Fruit fly (Drosophila melanogaster) whole organism, embryonic: ENCODE results near the gene shf.

Source experiments
- Abd-B ChIP-seq: fragments of 200-800 bp; sonication (Bioruptor generic); optimal IDR thresholded peaks from 2 replicates; lab custom pipeline; 2018; ENCODE audit warnings: missing biosample characterization, mild to moderate bottlenecking, missing genetic modification characterization, moderate library complexity
- CG11456 ChIP-seq: fragments of 200-800 bp; sonication (Bioruptor generic); IDR thresholded peaks from 3 replicates; pipeline ENCODE4 v1.3.6; 2022; ENCODE audit warnings: missing biosample characterization, missing genetic modification characterization
- CG11504 ChIP-seq: fragments of 200-800 bp; sonication (Bioruptor generic); optimal IDR thresholded peaks from 3 replicates; lab custom pipeline; 2019; ENCODE audit warnings: missing biosample characterization, mild to moderate bottlenecking, missing genetic modification characterization, moderate library complexity
- CG12942 ChIP-seq: fragments of 200-800 bp; sonication (Bioruptor generic); optimal IDR thresholded peaks from 3 replicates; lab custom pipeline; 2016; ENCODE audit warnings: missing biosample characterization, missing genetic modification characterization
- CG13296 ChIP-seq: fragments of 200-800 bp; sonication (Bioruptor generic); optimal IDR thresholded peaks from 3 replicates; lab custom pipeline; 2018; ENCODE audit warnings: missing biosample characterization, mild to moderate bottlenecking, missing genetic modification characterization
- CG14667 ChIP-seq: fragments of 200-800 bp; sonication (Bioruptor generic); IDR thresholded peaks from 2 replicates; pipeline ENCODE4 v1.3.6; 2022; ENCODE audit warnings: missing biosample characterization, missing genetic modification characterization
- CG15073 ChIP-seq: fragments of 200-800 bp; sonication (Bioruptor generic); optimal IDR thresholded peaks from 2 replicates; lab custom pipeline; 2016; ENCODE audit warnings: missing biosample characterization, missing genetic modification characterization
- CG15269 ChIP-seq: fragments of 200-800 bp; sonication (Bioruptor generic); optimal IDR thresholded peaks from 2 replicates; lab custom pipeline; 2018; ENCODE audit warnings: missing biosample characterization, mild to moderate bottlenecking, missing genetic modification characterization, moderate library complexity
- CG1603 ChIP-seq: fragments of 200-800 bp; sonication (Bioruptor generic); optimal IDR thresholded peaks from 2 replicates; lab custom pipeline; 2019; ENCODE audit warnings: missing biosample characterization, mild to moderate bottlenecking, missing genetic modification characterization, moderate library complexity
- CG17612 ChIP-seq: fragments of 200-800 bp; sonication (Bioruptor generic); IDR thresholded peaks from 2 replicates; pipeline ENCODE4 v1.3.6; 2022; ENCODE audit warnings: missing biosample characterization, missing genetic modification characterization
- CG2120 ChIP-seq: fragments of 200-800 bp; sonication (Bioruptor generic); optimal IDR thresholded peaks from 3 replicates; lab custom pipeline; 2016; ENCODE audit warnings: missing biosample characterization, missing genetic modification characterization
- CG2129 ChIP-seq: fragments of 200-800 bp; sonication (Bioruptor generic); IDR thresholded peaks from 2 replicates; pipeline ENCODE4 v1.3.6; 2022; ENCODE audit warnings: missing biosample characterization, missing genetic modification characterization; ENCODE audit not compliant: partially characterized antibody
- CG3847 ChIP-seq: fragments of 200-800 bp; sonication (Bioruptor generic); IDR thresholded peaks from 2 replicates; pipeline ENCODE4 v1.3.6; 2022; ENCODE audit warnings: missing biosample characterization, missing genetic modification characterization
- CG6175 ChIP-seq: fragments of 200-800 bp; sonication (Bioruptor generic); IDR thresholded peaks from 3 replicates; pipeline ENCODE4 v1.3.6; 2022; ENCODE audit warnings: missing biosample characterization, missing genetic modification characterization
- CG8281 ChIP-seq: fragments of 200-800 bp; sonication (Bioruptor generic); optimal IDR thresholded peaks from 2 replicates; lab custom pipeline; 2018; ENCODE audit warnings: missing biosample characterization, mild to moderate bottlenecking, missing genetic modification characterization, moderate library complexity
- CG9437 ChIP-seq: fragments of 200-800 bp; sonication (Bioruptor generic); optimal IDR thresholded peaks from 2 replicates; lab custom pipeline; 2018; ENCODE audit warnings: missing biosample characterization, mild to moderate bottlenecking, missing genetic modification characterization
- Dek ChIP-seq: fragments of 200-800 bp; sonication (Bioruptor generic); optimal IDR thresholded peaks from 3 replicates; lab custom pipeline; 2019; ENCODE audit warnings: missing biosample characterization, mild to moderate bottlenecking, missing genetic modification characterization, moderate library complexity
- H15 ChIP-seq: fragments of 200-800 bp; sonication (Bioruptor generic); IDR thresholded peaks from 3 replicates; pipeline ENCODE4 v1.3.6; 2022; ENCODE audit warnings: missing biosample characterization, missing genetic modification characterization
- HHEX ChIP-seq: fragments of 200-800 bp; sonication (Bioruptor generic); optimal IDR thresholded peaks from 3 replicates; lab custom pipeline; 2017; ENCODE audit warnings: missing biosample characterization, mild to moderate bottlenecking, missing genetic modification characterization, missing genetic modification reagents
- Hey ChIP-seq: fragments of 200-800 bp; sonication (Bioruptor generic); optimal IDR thresholded peaks from 3 replicates; lab custom pipeline; 2018; ENCODE audit warnings: missing biosample characterization, mild to moderate bottlenecking, missing genetic modification characterization
- Hr3 ChIP-seq: fragments of 200-800 bp; sonication (Bioruptor generic); optimal IDR thresholded peaks from 3 replicates; lab custom pipeline; 2016; ENCODE audit warnings: missing biosample characterization, missing genetic modification characterization
- MESR4 ChIP-seq: fragments of 200-800 bp; sonication (Bioruptor generic); optimal IDR thresholded peaks from 2 replicates; lab custom pipeline; 2018; ENCODE audit warnings: missing biosample characterization, mild to moderate bottlenecking, missing genetic modification characterization, moderate library complexity
- Max ChIP-seq: fragments of 200-800 bp; sonication (Bioruptor generic); optimal IDR thresholded peaks from 2 replicates; lab custom pipeline; 2016; ENCODE audit warnings: missing biosample characterization, mild to moderate bottlenecking, missing genetic modification characterization
- Med ChIP-seq: fragments of 200-800 bp; sonication (Bioruptor generic); peaks from one replicate; lab custom pipeline; 2016; ENCODE audit warnings: missing biosample characterization, missing genetic modification characterization, mild to moderate bottlenecking, inconsistent platforms, moderate library complexity
- NFAT ChIP-seq: fragments of 200-800 bp; sonication (Bioruptor generic); IDR thresholded peaks from 2 replicates; pipeline ENCODE4 v1.3.6; 2022; ENCODE audit warnings: missing biosample characterization, missing genetic modification characterization
- Pdp1 ChIP-seq, 2 experiments: fragments of 200-800 bp; sonication (Bioruptor generic); optimal IDR thresholded peaks; 3 replicates each; lab custom pipeline; 2016; ENCODE audit warnings: missing biosample characterization in 2 of 2, missing genetic modification characterization in 2 of 2, mild to moderate bottlenecking in 1 of 2, moderate library complexity in 1 of 2
- Ptx1 ChIP-seq: fragments of 200-800 bp; sonication (Bioruptor generic); IDR thresholded peaks from 2 replicates; pipeline ENCODE4 v1.3.6; 2022; ENCODE audit warnings: missing biosample characterization, missing genetic modification characterization
- Side ChIP-seq: fragments of 200-800 bp; sonication (Bioruptor generic); optimal IDR thresholded peaks from 2 replicates; lab custom pipeline; 2016; ENCODE audit warnings: missing biosample characterization, missing genetic modification characterization
- Sox100B ChIP-seq: fragments of 200-800 bp; sonication (Bioruptor generic); optimal IDR thresholded peaks from 3 replicates; lab custom pipeline; 2018; ENCODE audit warnings: missing biosample characterization, mild to moderate bottlenecking, missing genetic modification characterization
- Spps ChIP-seq: fragments of 200-800 bp; sonication (Bioruptor generic); optimal IDR thresholded peaks from 2 replicates; lab custom pipeline; 2018; ENCODE audit warnings: missing biosample characterization, mild to moderate bottlenecking, missing genetic modification characterization
- ase ChIP-seq: fragments of 200-800 bp; sonication (Bioruptor generic); IDR thresholded peaks from 3 replicates; pipeline ENCODE4 v1.3.6; 2022; ENCODE audit warnings: missing biosample characterization, missing genetic modification characterization
- az2 ChIP-seq: fragments of 200-800 bp; sonication (Bioruptor generic); optimal IDR thresholded peaks from 3 replicates; lab custom pipeline; 2016; ENCODE audit warnings: missing biosample characterization, missing genetic modification characterization
- bigmax ChIP-seq: fragments of 200-800 bp; sonication (Bioruptor generic); optimal IDR thresholded peaks from 2 replicates; lab custom pipeline; 2018; ENCODE audit warnings: missing biosample characterization, mild to moderate bottlenecking, missing genetic modification characterization
- caup ChIP-seq: fragments of 200-800 bp; sonication (Bioruptor generic); optimal IDR thresholded peaks from 3 replicates; lab custom pipeline; 2017; ENCODE audit warnings: missing biosample characterization, mild to moderate bottlenecking, missing genetic modification characterization, moderate library complexity; ENCODE audit not compliant: severe bottlenecking
- crp ChIP-seq, 2 experiments: fragments of 200-800 bp; sonication (Bioruptor generic); optimal IDR thresholded peaks; 2 replicates in 1 of 2; 3 replicates in 1 of 2; lab custom pipeline; 2017; ENCODE audit warnings: missing biosample characterization in 2 of 2, missing genetic modification characterization in 2 of 2, mild to moderate bottlenecking in 1 of 2, moderate library complexity in 1 of 2
- cwo ChIP-seq: fragments of 200-800 bp; sonication (Bioruptor generic); optimal IDR thresholded peaks from 3 replicates; lab custom pipeline; 2017; ENCODE audit warnings: missing biosample characterization, missing genetic modification characterization, mild to moderate bottlenecking, moderate library complexity, missing genetic modification reagents
- dan ChIP-seq: fragments of 200-800 bp; sonication (Bioruptor generic); IDR thresholded peaks from 2 replicates; pipeline ENCODE4 v1.3.6; 2022; ENCODE audit warnings: missing biosample characterization, missing genetic modification characterization
- exex ChIP-seq: fragments of 200-800 bp; sonication (Bioruptor generic); optimal IDR thresholded peaks from 4 replicates; lab custom pipeline; 2018; ENCODE audit warnings: missing biosample characterization, mild to moderate bottlenecking, missing genetic modification characterization, moderate library complexity
- pan ChIP-seq, 4 experiments: fragments of >200 bp in 3 of 4; fragments of 200-800 bp in 1 of 4; sonication (Bioruptor generic) in 1 of 4; optimal IDR thresholded peaks in 3 of 4; IDR thresholded peaks in 1 of 4; 2 replicates each; pipeline versions ENCODE4 v1.3.6 to Lab custom; 2017 to 2022; ENCODE audit warnings: missing biosample characterization in 2 of 4, missing genetic modification characterization in 2 of 4, mixed read lengths in 1 of 4
- phol ChIP-seq: fragments of 200-800 bp; sonication (Bioruptor generic); optimal IDR thresholded peaks from 3 replicates; lab custom pipeline; 2018; ENCODE audit warnings: missing biosample characterization, mild to moderate bottlenecking, missing genetic modification characterization, moderate library complexity
- prd ChIP-seq, 3 experiments: fragments of >200 bp in 2 of 3; fragments of 200-800 bp in 1 of 3; sonication (Bioruptor generic) in 1 of 3; optimal IDR thresholded peaks in 2 of 3; IDR thresholded peaks in 1 of 3; 2 replicates in 2 of 3; 3 replicates in 1 of 3; pipeline versions ENCODE4 v1.3.6 to Lab custom; 2017 to 2022; ENCODE audit warnings: missing biosample characterization in 1 of 3, missing genetic modification characterization in 1 of 3
- slbo ChIP-seq: fragments of 200-800 bp; sonication (Bioruptor generic); IDR thresholded peaks from 2 replicates; pipeline ENCODE4 v1.3.6; 2022; ENCODE audit warnings: missing biosample characterization, missing genetic modification characterization
- sqz ChIP-seq: fragments of 200-800 bp; sonication (Bioruptor generic); optimal IDR thresholded peaks from 3 replicates; lab custom pipeline; 2018; ENCODE audit warnings: missing biosample characterization, mild to moderate bottlenecking, missing genetic modification characterization
- stc ChIP-seq: fragments of 200-800 bp; sonication (Bioruptor generic); IDR thresholded peaks from 2 replicates; pipeline ENCODE4 v1.3.6; 2022; ENCODE audit warnings: missing biosample characterization, missing genetic modification characterization
- tap ChIP-seq: fragments of 200-800 bp; optimal IDR thresholded peaks from 3 replicates; lab custom pipeline; 2019; ENCODE audit warnings: missing biosample characterization, mild to moderate bottlenecking, missing genetic modification characterization, moderate library complexity
- tin ChIP-seq: fragments of 200-800 bp; sonication (Bioruptor generic); optimal IDR thresholded peaks from 3 replicates; lab custom pipeline; 2016; ENCODE audit warnings: missing biosample characterization, missing genetic modification characterization
- ttk ChIP-seq: fragments of 200-800 bp; sonication (Bioruptor generic); IDR thresholded peaks from 2 replicates; pipeline ENCODE4 v2.1.2; 2022; ENCODE audit warnings: missing biosample characterization, missing genetic modification characterization

The shf gene

dm6 chrX:6795987-6796691 lies 16.7 kb upstream of the shf start (continued):
- TF ChIP-seq Pdp1 (GFP tag; optimal IDR thresholded peaks at IDR 0.05; lab: Kevin White, UChicago), result peak; percentile 13 to 16
- TF ChIP-seq Max (GFP tag; lab: Kevin White, UChicago), result no peak
- TF ChIP-seq CG9437, result peak; percentile 15
- peak; percentile 3 for TF ChIP-seq Side (GFP tag; lab: Kevin White, UChicago)
- TF ChIP-seq NFAT (GFP tag; lab: Robert Waterston, UW), result no peak
- no peak for TF ChIP-seq HHEX
- peak; percentile 31 for TF ChIP-seq Sox100B (GFP tag; lab: Kevin White, UChicago)
- TF ChIP-seq slbo, result peak; percentile 28; the same call in 1 of the 2 replicates
- TF ChIP-seq tin (GFP tag; lab: Kevin White, UChicago), result no peak
- no peak for TF ChIP-seq Spps
- TF ChIP-seq CG6175 (GFP tag; lab: Robert Waterston, UW), result no peak
- no peak for TF ChIP-seq CG12942 (GFP tag; lab: Kevin White, UChicago)
- TF ChIP-seq Ptx1, result 0 out of 2 replicates have a peak, but pooled peaks have one; percentile 33
- TF ChIP-seq pan (optimal IDR thresholded peaks at IDR 0.05; lab: Kevin White, UChicago), result no peak
- TF ChIP-seq pan (GFP tag; optimal IDR thresholded peaks at IDR 0.05 in 1 of 2, IDR thresholded peaks at IDR 0.05 in 1 of 2), result peak in 1 of 2 experiments; percentile 19
- peak; percentile 18 for TF ChIP-seq CG15269 (tag; lab: Kevin White, UChicago)
- no peak for TF ChIP-seq CG13296 (GFP tag; lab: Kevin White, UChicago)
- no peak for TF ChIP-seq prd (optimal IDR thresholded peaks at IDR 0.05; lab: Kevin White, UChicago)
- peak; percentile 10; the same call in 1 of the 3 replicates for TF ChIP-seq prd (GFP tag; IDR thresholded peaks at IDR 0.05; lab: Robert Waterston, UW)
- no peak for TF ChIP-seq ase (GFP tag; lab: Robert Waterston, UW)
- peak; percentile 14 for TF ChIP-seq az2 (GFP tag; lab: Kevin White, UChicago)
- 0 out of 3 replicates have a peak, but pooled peaks have one; percentile 10 for TF ChIP-seq H15
- no peak for TF ChIP-seq Dek (tag; lab: Kevin White, UChicago)
- TF ChIP-seq CG11456 (GFP tag; lab: Robert Waterston, UW), result peak; percentile 51; the same call in 1 of the 3 replicates
- TF ChIP-seq sqz (GFP tag; lab: Kevin White, UChicago), result no peak
- no peak for TF ChIP-seq MESR4
- TF ChIP-seq CG15073 (GFP tag; lab: Kevin White, UChicago), result no peak
- peak; percentile 55 for TF ChIP-seq Abd-B (GFP tag; lab: Kevin White, UChicago)
- no peak for TF ChIP-seq Hey (tag; lab: Kevin White, UChicago)
- no peak for TF ChIP-seq crp (GFP tag; optimal IDR thresholded peaks at IDR 0.05; lab: Kevin White, UChicago)
- TF ChIP-seq CG11504 (tag; lab: Kevin White, UChicago), result peak; percentile 46
- 0 out of 2 replicates have a peak, but pooled peaks have one; percentile 24 for TF ChIP-seq CG14667 (GFP tag; lab: Robert Waterston, UW)
- no peak for TF ChIP-seq CG17612 (GFP tag; lab: Robert Waterston, UW)
- peak; percentile 13 for TF ChIP-seq phol
- no peak for TF ChIP-seq exex
- TF ChIP-seq ttk (GFP tag; lab: Robert Waterston, UW), result no peak
- no peak for TF ChIP-seq bigmax (GFP tag; lab: Kevin White, UChicago)
- TF ChIP-seq Med (GFP tag; lab: Kevin White, UChicago), result peak; percentile 80
- TF ChIP-seq caup (GFP tag; lab: Kevin White, UChicago), result peak; percentile 1
- no peak for TF ChIP-seq CG8281 (tag; lab: Kevin White, UChicago)
- TF ChIP-seq tap (tag; lab: Kevin White, UChicago), result no peak
- peak; percentile 49 for TF ChIP-seq CG2120 (GFP tag; lab: Kevin White, UChicago)
- peak; percentile 21 for TF ChIP-seq cwo (GFP tag; lab: Kevin White, UChicago)
- no peak for TF ChIP-seq dan (GFP tag; lab: Robert Waterston, UW)
- TF ChIP-seq Hr3 (GFP tag; lab: Kevin White, UChicago), result peak; percentile 21
- no peak for TF ChIP-seq CG3847 (GFP tag; lab: Robert Waterston, UW)
- peak; percentile 7 for TF ChIP-seq CG1603 (tag; lab: Kevin White, UChicago)
- TF ChIP-seq CG2129 (GFP tag; lab: Robert Waterston, UW), result no peak
- TF ChIP-seq stc (GFP tag; lab: Robert Waterston, UW), result no peak
